Worm (Caenorhabditis elegans): ENCODE data around the gene Y47D7A.17.

The Y47D7A.17 gene

ce11 chrV:4377622-4378021 is 34.0 kb downstream of the Y47D7A.17 start, which contains the start of gene F32D1.8:
TSS of gene F32D1.8 (minus strand) at chrV:4377722.
- TF ChIP-seq rec-8 (tag; optimal IDR thresholded peaks at IDR 0.05): no peak
- TF ChIP-seq lsy-27 (tag; optimal IDR thresholded peaks at IDR 0.05; ENCODE audit: borderline replicate concordance, insufficient read depth): no peak
- no peak for TF ChIP-seq ceh-58 (GFP tag; IDR thresholded peaks at IDR 0.05)
- TF ChIP-seq Y56A3A.18 (GFP tag; IDR thresholded peaks at IDR 0.05): no peak
- no peak for TF ChIP-seq hlh-12 (tag; optimal IDR thresholded peaks at IDR 0.05)
- no peak for TF ChIP-seq ccch-3 (GFP tag; optimal IDR thresholded peaks at IDR 0.05)
- TF ChIP-seq nhr-27 (tag; optimal IDR thresholded peaks at IDR 0.05): no peak
- no peak for TF ChIP-seq ztf-25 (GFP tag; IDR thresholded peaks at IDR 0.05)
- TF ChIP-seq madf-10 (tag; optimal IDR thresholded peaks at IDR 0.05): no peak
- no peak for TF ChIP-seq aptf-2 (GFP tag; conservative IDR thresholded peaks at IDR 0.05)
- no peak for TF ChIP-seq Y95B8A.8 (GFP tag; IDR thresholded peaks at IDR 0.05)
- no peak for TF ChIP-seq let-607 (tag; optimal IDR thresholded peaks at IDR 0.05)

DNA sequence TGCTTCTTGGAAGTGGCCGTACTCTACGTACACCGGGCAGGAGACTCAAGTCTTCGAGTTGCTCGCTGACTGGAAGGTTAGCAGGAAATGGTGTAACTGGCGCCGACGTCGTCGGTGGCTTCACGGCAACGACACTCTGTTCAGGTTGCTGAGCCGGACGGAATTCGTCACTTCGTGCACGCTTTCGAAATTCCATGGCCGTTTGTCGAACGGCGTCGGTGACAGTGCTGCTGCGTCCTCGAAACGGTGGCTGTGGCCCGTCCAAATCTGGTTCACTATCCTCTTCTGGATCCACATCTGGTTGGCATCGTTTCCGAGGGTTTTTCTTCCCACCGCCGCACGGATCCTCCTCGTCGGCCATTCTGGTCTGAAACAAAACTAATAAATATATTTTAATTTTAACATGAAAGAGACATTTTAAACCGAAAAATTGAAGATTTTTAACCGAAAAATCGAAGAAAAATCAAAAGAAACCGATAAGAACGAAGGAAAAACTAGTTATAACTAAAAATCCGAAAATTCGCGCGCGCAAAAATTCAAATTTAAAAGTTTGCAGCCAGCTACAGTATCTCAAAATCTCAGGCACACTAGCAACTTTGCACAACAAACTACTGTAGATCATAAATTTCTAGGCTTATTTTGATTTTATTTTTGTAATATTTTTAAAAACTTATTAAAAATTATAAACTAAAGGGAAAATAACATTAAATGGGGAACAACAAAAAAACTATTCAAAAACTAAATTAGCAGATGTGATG is 35.6 kb downstream of the Y47D7A.17 start, which contains the start of gene F32D1.7:
TSS of gene F32D1.7 (minus strand) at position 367 of the 758 bp plus-strand sequence.
- TF ChIP-seq zfh-2 (GFP tag; conservative IDR thresholded peaks at IDR 0.05) (peak; percentile 69), nfya-2 (GFP tag; IDR thresholded peaks at IDR 0.05) (no peak), lsl-1 (GFP tag; optimal IDR thresholded peaks at IDR 0.05) (peak; percentile 99), madf-6 (GFP tag; IDR thresholded peaks at IDR 0.05) (peak; percentile 99), ztf-25 (GFP tag; IDR thresholded peaks at IDR 0.05) (no peak), ztf-3 (GFP tag; optimal IDR thresholded peaks at IDR 0.05) (no peak), lin-54 (GFP tag; optimal IDR thresholded peaks at IDR 0.05) (peak; percentile 91), sdz-38 (tag; optimal IDR thresholded peaks at IDR 0.05) (no peak), dox-1 (GFP tag; IDR thresholded peaks at IDR 0.05) (peak; percentile 61), ceh-91 (GFP tag; IDR thresholded peaks at IDR 0.05) (peak; percentile 91), rec-8 (tag; optimal IDR thresholded peaks at IDR 0.05) (no peak), snpc-1.3 (tag; optimal IDR thresholded peaks at IDR 0.05; ENCODE audit: insufficient read depth) (peak; percentile 36), rpc-1 (optimal IDR thresholded peaks at IDR 0.05) (no peak), rpc-1 (tag; optimal IDR thresholded peaks at IDR 0.05) (no peak), Y67H2A.10 (GFP tag; conservative IDR thresholded peaks at IDR 0.05) (no peak), unc-62 (GFP tag; optimal IDR thresholded peaks at IDR 0.05) (no peak), ceh-100 (GFP tag; IDR thresholded peaks at IDR 0.05) (no peak), efl-1 (GFP tag; optimal IDR thresholded peaks at IDR 0.05) (peak; percentile 95), B0035.1 (tag; optimal IDR thresholded peaks at IDR 0.05) (no peak), nfya-1 (tag; optimal IDR thresholded peaks at IDR 0.05; ENCODE audit: borderline replicate concordance, insufficient read depth) (no peak), chd-7 (tag; optimal IDR thresholded peaks at IDR 0.05) (no peak), snpc-4 (GFP tag; optimal IDR thresholded peaks at IDR 0.05) (peak; percentile 6), snpc-4 (tag; optimal IDR thresholded peaks at IDR 0.05) (peak in 1 of 4 experiments; percentile 14), dpl-1 (GFP tag; optimal IDR thresholded peaks at IDR 0.05) (peak; percentile 90), Y95B8A.8 (GFP tag; IDR thresholded peaks at IDR 0.05) (0 out of 2 replicates have a peak, but pooled peaks have one; percentile 49), pbrm-1 (GFP tag; IDR thresholded peaks at IDR 0.05) (no peak), lin-35 (GFP tag; optimal IDR thresholded peaks at IDR 0.05) (peak in 1 of 3 experiments; percentile 12), xnd-1 (tag; optimal IDR thresholded peaks at IDR 0.05) (peak; percentile 93), mcd-1 (GFP tag; IDR thresholded peaks at IDR 0.05) (peak; percentile 53; the same call in 1 of the 2 replicates), rcor-1 (GFP tag; IDR thresholded peaks at IDR 0.05) (peak; percentile 66), F49E8.2 (tag; optimal IDR thresholded peaks at IDR 0.05; ENCODE audit: insufficient read depth) (peak; percentile 62), F55B11.4 (tag; optimal IDR thresholded peaks at IDR 0.05; ENCODE audit: borderline replicate concordance, insufficient read depth) (no peak), unc-130 (GFP tag; optimal IDR thresholded peaks at IDR 0.05) (peak; percentile 38), ceh-27 (GFP tag; optimal IDR thresholded peaks at IDR 0.05) (no peak), Y53G8AR.9 (GFP tag; conservative IDR thresholded peaks at IDR 0.05) (no peak), let-607 (tag; optimal IDR thresholded peaks at IDR 0.05) (no peak)

Measured in whole organism, young adult.